Fruit fly (Drosophila melanogaster): ENCODE data around the gene CG9121.

CG9121 gene

DNA sequence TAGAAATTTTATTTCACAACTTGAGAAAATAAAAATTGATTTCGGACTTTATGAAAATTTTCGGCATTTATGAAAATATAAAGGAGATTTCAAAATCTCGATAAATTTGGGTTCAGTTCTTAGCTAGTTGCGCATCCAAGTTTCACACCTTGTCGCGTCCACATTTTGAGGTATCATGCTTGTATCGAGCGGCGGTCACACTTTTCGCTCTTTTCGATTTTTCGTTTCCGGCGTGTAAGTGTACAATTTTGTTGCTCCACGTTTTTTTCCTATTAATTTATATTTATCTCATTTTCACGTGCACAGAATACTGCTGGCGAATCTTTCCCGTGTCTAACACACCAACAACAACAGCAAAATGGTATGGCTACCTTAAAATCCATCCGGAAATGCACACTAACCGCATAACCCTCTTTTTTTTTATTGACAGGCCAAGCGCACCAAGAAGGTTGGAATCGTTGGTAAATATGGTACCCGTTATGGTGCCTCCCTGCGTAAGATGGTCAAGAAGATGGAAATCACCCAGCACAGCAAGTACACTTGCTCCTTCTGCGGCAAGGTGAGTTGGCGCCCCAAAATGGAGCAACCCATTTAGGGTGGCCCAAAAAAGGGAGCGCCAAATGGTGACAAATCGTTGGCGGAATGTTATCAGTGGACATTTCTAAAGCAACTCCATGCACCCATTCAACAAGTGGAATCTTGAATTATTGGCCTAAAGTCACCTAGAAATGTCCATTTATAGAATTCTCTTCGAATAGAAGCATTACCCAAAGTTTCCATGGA lies 20.1 kb upstream of the CG9121 start, which contains the start of gene RpL37A (continued):
- TF ChIP-seq HLH3B (GFP tag; IDR thresholded peaks at IDR 0.05), result peak; percentile 58; the same call in 1 of the 2 replicates
- peak; percentile 56 for TF ChIP-seq run (tag; optimal IDR thresholded peaks at IDR 0.05)
- TF ChIP-seq Hand (GFP tag; optimal IDR thresholded peaks at IDR 0.05), result peak; percentile 24
- TF ChIP-seq lov (optimal IDR thresholded peaks at IDR 0.05), result no peak
- TF ChIP-seq lov (GFP tag; IDR thresholded peaks at IDR 0.05), result peak; percentile 88
- TF ChIP-seq CG11696 (GFP tag; IDR thresholded peaks at IDR 0.05), result 0 out of 2 replicates have a peak, but pooled peaks have one; percentile 32
- peak; percentile 47 for TF ChIP-seq en (GFP tag; optimal IDR thresholded peaks at IDR 0.05)
- TF ChIP-seq hth (optimal IDR thresholded peaks at IDR 0.05), result no peak
- TF ChIP-seq da (GFP tag; optimal IDR thresholded peaks at IDR 0.05), result peak; percentile 76
- TF ChIP-seq Opbp (GFP tag; IDR thresholded peaks at IDR 0.05; ENCODE audit: partially characterized antibody), result peak; percentile 48; the same call in 1 of the 3 replicates
- peak; percentile 37; the same call in 1 of the 2 replicates for TF ChIP-seq Scr (GFP tag; IDR thresholded peaks at IDR 0.05; ENCODE audit: partially characterized antibody)
- TF ChIP-seq unpg (GFP tag; optimal IDR thresholded peaks at IDR 0.05), result peak; percentile 75
- no peak for TF ChIP-seq CG14667 (GFP tag; IDR thresholded peaks at IDR 0.05)
- TF ChIP-seq MTF-1 (GFP tag; optimal IDR thresholded peaks at IDR 0.05; ENCODE audit: borderline replicate concordance), result peak; percentile 94
- no peak for TF ChIP-seq Deaf1 (tag; optimal IDR thresholded peaks at IDR 0.05)
- peak; percentile 53 for TF ChIP-seq CG30020 (tag; optimal IDR thresholded peaks at IDR 0.05)
- TF ChIP-seq CG7745 (tag; optimal IDR thresholded peaks at IDR 0.05), result peak; percentile 4
- TF ChIP-seq esg (GFP tag; conservative IDR thresholded peaks at IDR 0.05), result no peak
- peak; percentile 55 for TF ChIP-seq sim (GFP tag; IDR thresholded peaks at IDR 0.05)
- TF ChIP-seq aop (GFP tag; IDR thresholded peaks at IDR 0.05), result no peak
- TF ChIP-seq Dad (GFP tag; optimal IDR thresholded peaks at IDR 0.05), result peak; percentile 73
- peak; percentile 57 for TF ChIP-seq PHDP (tag; optimal IDR thresholded peaks at IDR 0.05)
- TF ChIP-seq CG8359 (GFP tag; optimal IDR thresholded peaks at IDR 0.05; ENCODE audit: borderline replicate concordance), result peak; percentile 66
- TF ChIP-seq jigr1 (GFP tag; IDR thresholded peaks at IDR 0.05), result no peak
- no peak for TF ChIP-seq Doc3 (GFP tag; IDR thresholded peaks at IDR 0.05; ENCODE audit: partially characterized antibody)
- TF ChIP-seq sima (GFP tag; optimal IDR thresholded peaks at IDR 0.05), result peak; percentile 64
- TF ChIP-seq CG13894 (tag; optimal IDR thresholded peaks at IDR 0.05), result peak; percentile 83
- peak; percentile 30 for TF ChIP-seq tup (GFP tag; optimal IDR thresholded peaks at IDR 0.05)
- TF ChIP-seq CG8388 (GFP tag; optimal IDR thresholded peaks at IDR 0.05), result peak; percentile 49
- TF ChIP-seq Hr39 (optimal IDR thresholded peaks at IDR 0.05), result no peak
- TF ChIP-seq CG12071 (GFP tag; optimal IDR thresholded peaks at IDR 0.05), result peak; percentile 78
- TF ChIP-seq dm (GFP tag; optimal IDR thresholded peaks at IDR 0.05), result peak; percentile 94
- peak; percentile 51; the same call in 1 of the 2 replicates for TF ChIP-seq CG32767 (GFP tag; IDR thresholded peaks at IDR 0.05)
- peak; percentile 74 for TF ChIP-seq CG11247 (GFP tag; IDR thresholded peaks at IDR 0.05)
- TF ChIP-seq CG3838 (GFP tag; optimal IDR thresholded peaks at IDR 0.05), result peak; percentile 18
- peak; percentile 98 for TF ChIP-seq Ets65A (GFP tag)
- no peak for TF ChIP-seq sc (optimal IDR thresholded peaks at IDR 0.05)
- TF ChIP-seq sc (GFP tag; optimal IDR thresholded peaks at IDR 0.05), result peak; percentile 50
- peak; percentile 93 for TF ChIP-seq CG7271 (tag; optimal IDR thresholded peaks at IDR 0.05)
- TF ChIP-seq btn (GFP tag; optimal IDR thresholded peaks at IDR 0.05), result peak; percentile 66
- TF ChIP-seq CG13424 (tag; optimal IDR thresholded peaks at IDR 0.05), result peak; percentile 28
- TF ChIP-seq YL-1 (GFP tag; optimal IDR thresholded peaks at IDR 0.05), result peak; percentile 97
- TF ChIP-seq B-H2 (GFP tag; optimal IDR thresholded peaks at IDR 0.05), result peak; percentile 86
- peak; percentile 57 for TF ChIP-seq dmrt11E (tag; optimal IDR thresholded peaks at IDR 0.05)
- peak; percentile 88 for TF ChIP-seq Hmr (GFP tag; optimal IDR thresholded peaks at IDR 0.05)
- peak; percentile 73 for TF ChIP-seq ara (GFP tag; IDR thresholded peaks at IDR 0.05)
- TF ChIP-seq zf30C (GFP tag; optimal IDR thresholded peaks at IDR 0.05), result peak; percentile 28
- TF ChIP-seq Eip74EF (GFP tag; optimal IDR thresholded peaks at IDR 0.05), result peak in 1 of 2 experiments; percentile 77
- TF ChIP-seq CG1603 (tag; optimal IDR thresholded peaks at IDR 0.05), result peak; percentile 76

Data from whole organism, embryonic.